Worm (Caenorhabditis elegans): Measurements from ENCODE around the gene zif-1.

zif-1 gene

ce11 chrIII:9010047-9010446, 7.5 kb downstream of the zif-1 start, which contains the start of gene F59B2.8:
Gene F59B2.8, minus strand, starts transcription at chrIII:9010197.
- TF ChIP-seq ZK546.5 (tag; optimal IDR thresholded peaks at IDR 0.05) (no peak), unc-55 (GFP tag; optimal IDR thresholded peaks at IDR 0.05) (no peak), ztf-1 (GFP tag; conservative IDR thresholded peaks at IDR 0.05) (no peak), unc-62 (GFP tag; optimal IDR thresholded peaks at IDR 0.05) (no peak), R02D3.7 (tag; optimal IDR thresholded peaks at IDR 0.05) (no peak), ztf-4 (tag; optimal IDR thresholded peaks at IDR 0.05) (no peak), F13H6.1 (tag; optimal IDR thresholded peaks at IDR 0.05) (no peak), nhr-21 (tag; optimal IDR thresholded peaks at IDR 0.05) (no peak), nhr-77 (tag; optimal IDR thresholded peaks at IDR 0.05) (no peak), peb-1 (tag; optimal IDR thresholded peaks at IDR 0.05) (no peak), dmd-4 (tag; optimal IDR thresholded peaks at IDR 0.05) (no peak), crh-2 (tag; optimal IDR thresholded peaks at IDR 0.05) (no peak), mbf-1 (tag; optimal IDR thresholded peaks at IDR 0.05) (no peak), C34F6.9 (tag; optimal IDR thresholded peaks at IDR 0.05) (no peak), ceh-16 (tag; optimal IDR thresholded peaks at IDR 0.05) (no peak), elt-3 (tag; optimal IDR thresholded peaks at IDR 0.05) (no peak), alr-1 (tag; optimal IDR thresholded peaks at IDR 0.05) (no peak), sma-3 (GFP tag; optimal IDR thresholded peaks at IDR 0.05) (no peak), egl-27 (tag; optimal IDR thresholded peaks at IDR 0.05) (no peak), lin-39 (tag; optimal IDR thresholded peaks at IDR 0.05) (no peak)

ce11 chrIII:9012309-9012708, 9.7 kb downstream of the zif-1 start, which contains the start of gene F59B2.9:
Gene F59B2.9, minus strand, starts transcription at chrIII:9012409.
- no peak for TF ChIP-seq ZK546.5 (tag; optimal IDR thresholded peaks at IDR 0.05)
- no peak for TF ChIP-seq nhr-6 (tag; optimal IDR thresholded peaks at IDR 0.05)
- TF ChIP-seq nhr-11 (tag; optimal IDR thresholded peaks at IDR 0.05) = no peak
- TF ChIP-seq R02D3.7 (tag; optimal IDR thresholded peaks at IDR 0.05) = no peak
- TF ChIP-seq elt-3 (tag; optimal IDR thresholded peaks at IDR 0.05) = no peak
- TF ChIP-seq mab-5 (tag; optimal IDR thresholded peaks at IDR 0.05) = no peak
- no peak for TF ChIP-seq egl-27 (tag; optimal IDR thresholded peaks at IDR 0.05)
- no peak for TF ChIP-seq gmeb-1 (tag; optimal IDR thresholded peaks at IDR 0.05)
- no peak for TF ChIP-seq fos-1 (tag; optimal IDR thresholded peaks at IDR 0.05)
- no peak for TF ChIP-seq mbf-1 (tag; optimal IDR thresholded peaks at IDR 0.05)
- TF ChIP-seq elt-1 (tag; optimal IDR thresholded peaks at IDR 0.05) = no peak
- no peak for TF ChIP-seq sma-3 (GFP tag; optimal IDR thresholded peaks at IDR 0.05)
- TF ChIP-seq ceh-82 (tag; optimal IDR thresholded peaks at IDR 0.05) = no peak
- no peak for TF ChIP-seq dmd-4 (tag; optimal IDR thresholded peaks at IDR 0.05)

- TF ChIP-seq blmp-1 (tag; optimal IDR thresholded peaks at IDR 0.05; ENCODE audit: insufficient read depth) (no peak), nhr-12 (tag; optimal IDR thresholded peaks at IDR 0.05) (no peak), alr-1 (tag; optimal IDR thresholded peaks at IDR 0.05) (no peak), skn-1 (tag; optimal IDR thresholded peaks at IDR 0.05) (no peak), ztf-4 (tag; optimal IDR thresholded peaks at IDR 0.05) (no peak), gmeb-1 (tag; optimal IDR thresholded peaks at IDR 0.05) (no peak), C34F6.9 (tag; optimal IDR thresholded peaks at IDR 0.05) (no peak)
Observed at ce11 chrIII:9017181-9017651, 14.6 kb downstream of the zif-1 start, which contains the start of gene F59B2.12. Gene F59B2.12, plus strand, starts transcription at chrIII:9017601.

DNA sequence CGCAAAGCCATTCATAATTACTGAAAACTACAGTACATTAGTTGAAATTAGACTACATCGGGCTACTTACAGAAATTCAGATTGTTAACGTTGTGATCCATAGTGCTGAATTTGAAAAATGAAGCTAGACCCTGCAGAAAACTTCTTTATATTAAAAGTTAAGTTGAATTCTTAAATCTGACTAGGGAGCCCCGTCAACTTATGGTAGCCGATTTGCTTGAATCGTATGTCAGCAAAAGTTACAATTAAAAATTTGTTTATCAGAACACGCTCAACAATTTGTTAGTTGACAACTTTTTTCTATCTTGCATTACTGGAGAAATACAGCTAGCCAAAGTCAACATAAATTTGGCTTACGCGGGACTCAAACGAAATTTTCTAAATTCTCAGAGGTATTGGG, 20.0 kb downstream of the zif-1 start, which contains the start of gene F59B2.14:
F59B2.14 (minus strand) TSS at position 101 of the 400 bp plus-strand sequence.
- TF ChIP-seq ztf-11 (tag; optimal IDR thresholded peaks at IDR 0.05) = no peak
- no peak for TF ChIP-seq nhr-12 (tag; optimal IDR thresholded peaks at IDR 0.05)
- TF ChIP-seq ceh-16 (tag; optimal IDR thresholded peaks at IDR 0.05) = no peak
- no peak for TF ChIP-seq R02D3.7 (tag; optimal IDR thresholded peaks at IDR 0.05)
- no peak for TF ChIP-seq nhr-6 (tag; optimal IDR thresholded peaks at IDR 0.05)
- TF ChIP-seq lsy-2 (tag; optimal IDR thresholded peaks at IDR 0.05) = no peak
- TF ChIP-seq ztf-4 (tag; optimal IDR thresholded peaks at IDR 0.05) = no peak
- TF ChIP-seq blmp-1 (tag; optimal IDR thresholded peaks at IDR 0.05; ENCODE audit: insufficient read depth) = no peak
- TF ChIP-seq mdl-1 (tag; optimal IDR thresholded peaks at IDR 0.05) = no peak
- no peak for TF ChIP-seq lin-11 (tag; optimal IDR thresholded peaks at IDR 0.05)
- no peak for TF ChIP-seq mbf-1 (tag; optimal IDR thresholded peaks at IDR 0.05)
- TF ChIP-seq lin-39 (tag; optimal IDR thresholded peaks at IDR 0.05) = no peak
- no peak for TF ChIP-seq unc-55 (GFP tag; optimal IDR thresholded peaks at IDR 0.05)
- TF ChIP-seq lin-13 (GFP tag; optimal IDR thresholded peaks at IDR 0.05) = no peak
- TF ChIP-seq nhr-21 (tag; optimal IDR thresholded peaks at IDR 0.05) = no peak
- TF ChIP-seq sma-3 (GFP tag; optimal IDR thresholded peaks at IDR 0.05) = no peak
- no peak for TF ChIP-seq zag-1 (tag; optimal IDR thresholded peaks at IDR 0.05)
- no peak for TF ChIP-seq ama-1 (optimal IDR thresholded peaks at IDR 0.05)
- TF ChIP-seq unc-39 (tag; optimal IDR thresholded peaks at IDR 0.05) = no peak

All from whole organism, L2 larva.